Worm (Caenorhabditis elegans): ENCODE results near the gene C34D4.3.
A peak's percentile ranks its signal among the peaks of the same experiment; 100 is the strongest.

C34D4.3 gene

DNA sequence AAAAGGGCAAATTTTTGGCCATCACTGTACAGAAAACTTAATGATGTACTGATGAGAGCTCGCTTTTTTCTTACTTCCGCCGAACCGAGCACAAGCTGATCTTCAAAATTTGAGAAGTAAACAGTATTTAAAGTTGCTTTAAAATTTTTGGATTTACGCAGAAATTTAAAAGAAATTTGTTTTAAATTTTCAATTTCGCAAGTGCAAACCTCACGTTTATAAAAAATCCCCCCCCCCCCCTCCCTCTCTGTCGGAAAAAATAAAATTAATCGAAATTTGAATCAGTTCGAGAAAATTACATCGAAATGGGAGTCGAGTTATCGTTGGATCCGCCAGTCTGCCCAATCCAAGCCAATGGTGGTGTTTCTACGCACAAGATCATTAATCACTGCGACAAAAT is at the start of gene C34D4.3:
Gene C34D4.3, plus strand, starts transcription at position 301 of the 400 bp plus-strand sequence.
- no peak for TF ChIP-seq hlh-4 (tag; optimal IDR thresholded peaks at IDR 0.05)
- TF ChIP-seq elt-3 (tag; optimal IDR thresholded peaks at IDR 0.05) = no peak
- TF ChIP-seq isw-1 (GFP tag; IDR thresholded peaks at IDR 0.05) = no peak
- no peak for TF ChIP-seq ceh-82 (tag; optimal IDR thresholded peaks at IDR 0.05)
- no peak for TF ChIP-seq lin-35 (GFP tag; optimal IDR thresholded peaks at IDR 0.05)
- TF ChIP-seq mef-2 (tag; optimal IDR thresholded peaks at IDR 0.05) = no peak
- no peak for TF ChIP-seq nhr-237 (tag; optimal IDR thresholded peaks at IDR 0.05)
- no peak for TF ChIP-seq dsc-1 (tag; optimal IDR thresholded peaks at IDR 0.05)
- no peak for TF ChIP-seq nhr-76 (tag; optimal IDR thresholded peaks at IDR 0.05)
- no peak for TF ChIP-seq ceh-88 (GFP tag; IDR thresholded peaks at IDR 0.05)
- TF ChIP-seq C04F5.9 (tag; optimal IDR thresholded peaks at IDR 0.05) = no peak
- no peak for TF ChIP-seq efl-1 (optimal IDR thresholded peaks at IDR 0.05)
- TF ChIP-seq efl-1 (GFP tag; optimal IDR thresholded peaks at IDR 0.05 in 1 of 2) = no peak
- TF ChIP-seq lin-13 (GFP tag; optimal IDR thresholded peaks at IDR 0.05) = no peak
- TF ChIP-seq pax-3 (tag; optimal IDR thresholded peaks at IDR 0.05) = no peak
- TF ChIP-seq zip-4 (GFP tag; optimal IDR thresholded peaks at IDR 0.05) = no peak
- no peak for TF ChIP-seq unc-86 (tag; optimal IDR thresholded peaks at IDR 0.05)
- no peak for TF ChIP-seq grh-1 (GFP tag; IDR thresholded peaks at IDR 0.05)
- TF ChIP-seq aha-1 (tag; optimal IDR thresholded peaks at IDR 0.05) = no peak
- no peak for TF ChIP-seq nhr-12 (tag; optimal IDR thresholded peaks at IDR 0.05)

- TF ChIP-seq F16B12.6 (tag; optimal IDR thresholded peaks at IDR 0.05) = no peak
- TF ChIP-seq lin-35 (GFP tag; optimal IDR thresholded peaks at IDR 0.05) = no peak
- TF ChIP-seq fkh-10 (GFP tag; optimal IDR thresholded peaks at IDR 0.05) = no peak
- no peak for TF ChIP-seq hpl-2 (GFP tag; optimal IDR thresholded peaks at IDR 0.05)
- TF ChIP-seq aly-2 (tag; optimal IDR thresholded peaks at IDR 0.05) = no peak
- TF ChIP-seq nhr-84 (tag; optimal IDR thresholded peaks at IDR 0.05) = no peak
- no peak for TF ChIP-seq lin-13 (GFP tag; optimal IDR thresholded peaks at IDR 0.05)
- no peak for TF ChIP-seq lsy-2 (tag; optimal IDR thresholded peaks at IDR 0.05)
- TF ChIP-seq tbx-2 (tag; optimal IDR thresholded peaks at IDR 0.05) = no peak
- TF ChIP-seq fkh-4 (tag; optimal IDR thresholded peaks at IDR 0.05; ENCODE audit: borderline replicate concordance) = no peak
- no peak for TF ChIP-seq ztf-11 (tag; optimal IDR thresholded peaks at IDR 0.05)
These were observed 45.6 kb upstream of the C34D4.3 start, which contains the start of gene ZC477.2 for ce11 chrIV:7107893-7108292. Gene ZC477.2 (plus strand): TSS chrIV:7108193.

ce11 chrIV:7111354-7111753 is 42.1 kb upstream of the C34D4.3 start, which contains the start of the genes ZC477.7 and ssq-3:
Gene ZC477.7 (minus strand): TSS chrIV:7111454.
Gene ssq-3 (plus strand): TSS chrIV:7111604.
- no peak for TF ChIP-seq C34B4.2 (tag; optimal IDR thresholded peaks at IDR 0.05)
- no peak for TF ChIP-seq ceh-88 (GFP tag; IDR thresholded peaks at IDR 0.05)
- no peak for TF ChIP-seq zag-1 (tag; optimal IDR thresholded peaks at IDR 0.05)

ce11 chrIV:7114599-7114998 is 38.9 kb upstream of the C34D4.3 start, which contains the start of gene nas-8:
Gene nas-8 (plus strand): TSS chrIV:7114899.
- TF ChIP-seq C04F5.9 (tag; optimal IDR thresholded peaks at IDR 0.05) (no peak), nhr-237 (tag; optimal IDR thresholded peaks at IDR 0.05) (no peak), snu-23 (GFP tag; optimal IDR thresholded peaks at IDR 0.05) (peak; percentile 11), irx-1 (tag; optimal IDR thresholded peaks at IDR 0.05) (no peak)

- TF ChIP-seq lir-3 (tag; optimal IDR thresholded peaks at IDR 0.05; ENCODE audit: poor library complexity) (no peak), hpl-2 (GFP tag; optimal IDR thresholded peaks at IDR 0.05) (no peak), fkh-4 (tag; optimal IDR thresholded peaks at IDR 0.05; ENCODE audit: borderline replicate concordance) (no peak), dsc-1 (tag; optimal IDR thresholded peaks at IDR 0.05) (no peak), nhr-85 (tag) (no peak), lin-14 (GFP tag; optimal IDR thresholded peaks at IDR 0.05) (no peak), snpc-4 (tag; optimal IDR thresholded peaks at IDR 0.05) (no peak), vab-15 (tag; optimal IDR thresholded peaks at IDR 0.05) (no peak), unc-130 (tag; optimal IDR thresholded peaks at IDR 0.05) (no peak), lin-35 (GFP tag; optimal IDR thresholded peaks at IDR 0.05) (no peak), nhr-11 (tag; optimal IDR thresholded peaks at IDR 0.05) (no peak), nhr-84 (tag; optimal IDR thresholded peaks at IDR 0.05) (no peak), unc-30 (tag; optimal IDR thresholded peaks at IDR 0.05) (no peak), ama-1 (optimal IDR thresholded peaks at IDR 0.05) (no peak), C04F5.9 (tag; optimal IDR thresholded peaks at IDR 0.05) (no peak), fkh-10 (GFP tag; optimal IDR thresholded peaks at IDR 0.05) (no peak), mef-2 (tag; optimal IDR thresholded peaks at IDR 0.05) (no peak), mep-1 (tag; optimal IDR thresholded peaks at IDR 0.05) (no peak)
These were observed 32.0 kb upstream of the C34D4.3 start, which contains the start of the genes C34D4.10 and str-48 for ce11 chrIV:7121313-7122055. Gene C34D4.10 (minus strand): TSS chrIV:7121413. Gene str-48 (plus strand): TSS chrIV:7122005.
